Worm (Caenorhabditis elegans): ENCODE measurements around the gene ZC178.2.

ZC178.2 gene

ce11 chrV:8686764-8687163 is 25.0 kb downstream of the ZC178.2 start, which contains the start of gene ZC190.7:
Gene ZC190.7, minus strand, starts transcription at chrV:8686864.
- TF ChIP-seq mdl-1 (tag; optimal IDR thresholded peaks at IDR 0.05): no peak

ce11 chrV:8683787-8684186 is 28.0 kb downstream of the ZC178.2 start:
- no peak for TF ChIP-seq tbx-2 (tag; optimal IDR thresholded peaks at IDR 0.05)
- no peak for TF ChIP-seq sea-2 (GFP tag; optimal IDR thresholded peaks at IDR 0.05)
- no peak for TF ChIP-seq elt-3 (tag; optimal IDR thresholded peaks at IDR 0.05)
- no peak for TF ChIP-seq nhr-77 (tag; optimal IDR thresholded peaks at IDR 0.05)
- TF ChIP-seq aly-2 (tag; optimal IDR thresholded peaks at IDR 0.05): no peak
- no peak for TF ChIP-seq hmg-11 (tag; optimal IDR thresholded peaks at IDR 0.05)
- TF ChIP-seq zag-1 (tag; optimal IDR thresholded peaks at IDR 0.05): no peak
- TF ChIP-seq nhr-28 (tag; optimal IDR thresholded peaks at IDR 0.05): no peak
- TF ChIP-seq mml-1 (tag; optimal IDR thresholded peaks at IDR 0.05): no peak
- TF ChIP-seq ceh-82 (tag; optimal IDR thresholded peaks at IDR 0.05): no peak
- no peak for TF ChIP-seq lsy-12 (tag; optimal IDR thresholded peaks at IDR 0.05)
- no peak for TF ChIP-seq mdl-1 (tag; optimal IDR thresholded peaks at IDR 0.05)
- TF ChIP-seq fkh-10 (GFP tag; optimal IDR thresholded peaks at IDR 0.05): no peak
- no peak for TF ChIP-seq nfya-1 (tag; optimal IDR thresholded peaks at IDR 0.05; ENCODE audit: insufficient read depth)
- no peak for TF ChIP-seq ceh-28 (tag; optimal IDR thresholded peaks at IDR 0.05)
- TF ChIP-seq snpc-4 (tag; optimal IDR thresholded peaks at IDR 0.05): no peak
- TF ChIP-seq ztf-4 (tag; optimal IDR thresholded peaks at IDR 0.05): no peak
- TF ChIP-seq ama-1 (optimal IDR thresholded peaks at IDR 0.05): no peak
- TF ChIP-seq elt-2 (tag; optimal IDR thresholded peaks at IDR 0.05): no peak

- TF ChIP-seq elt-2 (tag; optimal IDR thresholded peaks at IDR 0.05): peak; percentile 70
- peak; percentile 45 for TF ChIP-seq pqm-1 (tag; optimal IDR thresholded peaks at IDR 0.05)
- no peak for TF ChIP-seq fkh-2 (tag; optimal IDR thresholded peaks at IDR 0.05)
Measured at ce11 chrV:8682719-8683118, 29.1 kb downstream of the ZC178.2 start, which contains the start of gene cln-3.3. Gene cln-3.3, plus strand, starts transcription at chrV:8683052.

- no peak for TF ChIP-seq mml-1 (tag; optimal IDR thresholded peaks at IDR 0.05)
- no peak for TF ChIP-seq elt-1 (tag; optimal IDR thresholded peaks at IDR 0.05)
- no peak for TF ChIP-seq nfya-1 (tag; optimal IDR thresholded peaks at IDR 0.05; ENCODE audit: insufficient read depth)
- no peak for TF ChIP-seq lin-15B (tag; optimal IDR thresholded peaks at IDR 0.05)
- TF ChIP-seq unc-62 (GFP tag; optimal IDR thresholded peaks at IDR 0.05): no peak
- no peak for TF ChIP-seq zag-1 (tag; optimal IDR thresholded peaks at IDR 0.05)
- TF ChIP-seq egl-5 (tag; optimal IDR thresholded peaks at IDR 0.05): no peak
- TF ChIP-seq ztf-11 (tag; optimal IDR thresholded peaks at IDR 0.05): no peak
- no peak for TF ChIP-seq tbx-2 (tag; optimal IDR thresholded peaks at IDR 0.05)
Measured at ce11 chrV:8681050-8681449, 30.8 kb downstream of the ZC178.2 start, which contains the start of gene ZC190.2. Gene ZC190.2, plus strand, starts transcription at chrV:8681350.

ce11 chrV:8677193-8677592 is 34.6 kb downstream of the ZC178.2 start, which contains the start of gene ZC190.6:
Gene ZC190.6, minus strand, starts transcription at chrV:8677293.
- TF ChIP-seq nhr-76 (tag; optimal IDR thresholded peaks at IDR 0.05) (no peak), lin-15B (tag; optimal IDR thresholded peaks at IDR 0.05) (no peak), ceh-82 (tag; optimal IDR thresholded peaks at IDR 0.05) (no peak), skn-1 (tag; optimal IDR thresholded peaks at IDR 0.05) (no peak), pha-4 (tag; optimal IDR thresholded peaks at IDR 0.05) (no peak), elt-2 (tag; optimal IDR thresholded peaks at IDR 0.05) (no peak), unc-39 (tag; optimal IDR thresholded peaks at IDR 0.05) (no peak), lsy-12 (tag; optimal IDR thresholded peaks at IDR 0.05) (no peak), egl-27 (tag; optimal IDR thresholded peaks at IDR 0.05) (no peak)

- TF ChIP-seq lsy-12 (tag; optimal IDR thresholded peaks at IDR 0.05) (no peak), mdl-1 (tag; optimal IDR thresholded peaks at IDR 0.05) (no peak), nhr-67 (tag; optimal IDR thresholded peaks at IDR 0.05) (no peak), nfya-1 (tag; optimal IDR thresholded peaks at IDR 0.05; ENCODE audit: insufficient read depth) (no peak), fkh-10 (GFP tag; optimal IDR thresholded peaks at IDR 0.05) (no peak), nhr-76 (tag; optimal IDR thresholded peaks at IDR 0.05) (no peak), elt-3 (tag; optimal IDR thresholded peaks at IDR 0.05) (no peak), nhr-77 (tag; optimal IDR thresholded peaks at IDR 0.05) (no peak), ceh-16 (tag; optimal IDR thresholded peaks at IDR 0.05) (no peak), daf-12 (tag; optimal IDR thresholded peaks at IDR 0.05) (no peak), nhr-12 (tag; optimal IDR thresholded peaks at IDR 0.05) (no peak), nhr-43 (tag; optimal IDR thresholded peaks at IDR 0.05; ENCODE audit: poor library complexity, severe bottlenecking) (no peak), tbx-2 (tag; optimal IDR thresholded peaks at IDR 0.05) (no peak), lin-39 (tag; optimal IDR thresholded peaks at IDR 0.05) (no peak), elt-1 (tag; optimal IDR thresholded peaks at IDR 0.05) (no peak), ztf-4 (tag; optimal IDR thresholded peaks at IDR 0.05) (no peak), R02D3.7 (tag; optimal IDR thresholded peaks at IDR 0.05) (no peak), egl-5 (tag; optimal IDR thresholded peaks at IDR 0.05) (no peak), ceh-9 (tag; optimal IDR thresholded peaks at IDR 0.05) (no peak), eor-1 (tag; optimal IDR thresholded peaks at IDR 0.05) (no peak)
Measured at ce11 chrV:8673498-8673897, 38.3 kb downstream of the ZC178.2 start, which contains the start of gene ZC190.5. Gene ZC190.5, minus strand, starts transcription at chrV:8673598.
